Fruit fly (Drosophila melanogaster) whole organism, embryonic: ENCODE results near the gene SLC22A.
A peak's percentile ranks its signal among the peaks of the same experiment; 100 is the strongest.

Experiments used
- CG10209 ChIP-seq: fragments of 200-800 bp; sonication (Bioruptor generic); optimal IDR thresholded peaks from 3 replicates; lab custom pipeline; 2017; ENCODE audit warnings: missing biosample characterization, mild to moderate bottlenecking, missing genetic modification characterization, missing genetic modification reagents
- CG1024 ChIP-seq: fragments of 200-800 bp; sonication (Bioruptor generic); IDR thresholded peaks from 2 replicates; pipeline ENCODE4 v1.3.6; 2022; ENCODE audit warnings: missing biosample characterization, missing genetic modification characterization
- CG11504 ChIP-seq: fragments of 200-800 bp; sonication (Bioruptor generic); optimal IDR thresholded peaks from 3 replicates; lab custom pipeline; 2019; ENCODE audit warnings: missing biosample characterization, mild to moderate bottlenecking, missing genetic modification characterization, moderate library complexity
- CG12236 ChIP-seq: fragments of 200-800 bp; sonication (Bioruptor generic); optimal IDR thresholded peaks from 2 replicates; lab custom pipeline; 2016; ENCODE audit warnings: missing biosample characterization, missing genetic modification characterization
- CG1233 ChIP-seq: fragments of 200-800 bp; sonication (Bioruptor generic); optimal IDR thresholded peaks from 4 replicates; lab custom pipeline; 2018; ENCODE audit warnings: missing biosample characterization, mild to moderate bottlenecking, missing genetic modification characterization
- CG12659 ChIP-seq: fragments of 200-800 bp; sonication (Bioruptor generic); optimal IDR thresholded peaks from 3 replicates; lab custom pipeline; 2017; ENCODE audit warnings: mild to moderate bottlenecking, missing biosample characterization, missing genetic modification reagents, missing genetic modification characterization
- CG15073 ChIP-seq: fragments of 200-800 bp; sonication (Bioruptor generic); optimal IDR thresholded peaks from 2 replicates; lab custom pipeline; 2016; ENCODE audit warnings: missing biosample characterization, missing genetic modification characterization
- CG15601 ChIP-seq: fragments of 200-800 bp; sonication (Bioruptor generic); optimal IDR thresholded peaks from 3 replicates; lab custom pipeline; 2019; ENCODE audit warnings: missing biosample characterization, mild to moderate bottlenecking, missing genetic modification characterization, moderate library complexity
- CG17912 ChIP-seq: fragments of 200-800 bp; sonication (Bioruptor generic); optimal IDR thresholded peaks from 2 replicates; lab custom pipeline; 2018; ENCODE audit warnings: missing biosample characterization, mild to moderate bottlenecking, missing genetic modification characterization
- CG1792 ChIP-seq: fragments of 200-800 bp; sonication (Bioruptor generic); optimal IDR thresholded peaks from 2 replicates; lab custom pipeline; 2016; ENCODE audit warnings: missing biosample characterization, missing genetic modification characterization
- CG18764 ChIP-seq: fragments of 200-800 bp; sonication (Bioruptor generic); optimal IDR thresholded peaks from 3 replicates; lab custom pipeline; 2016; ENCODE audit warnings: missing biosample characterization, missing genetic modification characterization
- CG2116 ChIP-seq: fragments of 200-800 bp; sonication (Bioruptor generic); optimal IDR thresholded peaks from 3 replicates; lab custom pipeline; 2018; ENCODE audit warnings: missing biosample characterization, mild to moderate bottlenecking, missing genetic modification characterization
- CG30431 ChIP-seq: fragments of 200-800 bp; sonication (Bioruptor generic); optimal IDR thresholded peaks from 2 replicates; lab custom pipeline; 2017; ENCODE audit warnings: missing biosample characterization, missing genetic modification characterization
- CG3407 ChIP-seq: fragments of 200-800 bp; sonication (Bioruptor generic); optimal IDR thresholded peaks from 2 replicates; lab custom pipeline; 2018; ENCODE audit warnings: missing biosample characterization, mild to moderate bottlenecking, missing genetic modification characterization
- CG6683 ChIP-seq: fragments of 200-800 bp; sonication (Bioruptor generic); optimal IDR thresholded peaks from 2 replicates; lab custom pipeline; 2017; ENCODE audit warnings: missing biosample characterization, mild to moderate bottlenecking, missing genetic modification characterization, missing genetic modification reagents
- CG7839 ChIP-seq: fragments of 200-800 bp; sonication (Bioruptor generic); optimal IDR thresholded peaks from 3 replicates; lab custom pipeline; 2018; ENCODE audit warnings: missing biosample characterization, mild to moderate bottlenecking, missing genetic modification characterization, moderate library complexity
- CG7928 ChIP-seq: fragments of 200-800 bp; sonication (Bioruptor generic); optimal IDR thresholded peaks from 2 replicates; lab custom pipeline; 2017; ENCODE audit warnings: missing biosample characterization, mild to moderate bottlenecking, missing genetic modification characterization
- CG8924 ChIP-seq: fragments of 200-800 bp; optimal IDR thresholded peaks from 3 replicates; lab custom pipeline; 2019; ENCODE audit warnings: missing biosample characterization, mild to moderate bottlenecking, missing genetic modification characterization, moderate library complexity
- CG8944 ChIP-seq: fragments of 200-800 bp; sonication (Bioruptor generic); optimal IDR thresholded peaks from 3 replicates; lab custom pipeline; 2016; ENCODE audit warnings: missing biosample characterization, missing genetic modification characterization
- CG9817 ChIP-seq: fragments of 200-800 bp; sonication (Bioruptor generic); optimal IDR thresholded peaks from 2 replicates; lab custom pipeline; 2018; ENCODE audit warnings: missing biosample characterization, mild to moderate bottlenecking, missing genetic modification characterization, moderate library complexity
- D ChIP-seq, 2 experiments: fragments of 200-800 bp in 1 of 2; fragments of >200 bp in 1 of 2; sonication (Bioruptor generic) in 1 of 2; optimal IDR thresholded peaks; 2 replicates in 1 of 2; 3 replicates in 1 of 2; lab custom pipeline; 2017; ENCODE audit warnings: mild to moderate bottlenecking in 1 of 2, missing biosample characterization in 1 of 2, missing genetic modification characterization in 1 of 2, missing genetic modification reagents in 1 of 2
- Deaf1 ChIP-seq: fragments of 200-800 bp; optimal IDR thresholded peaks from 3 replicates; lab custom pipeline; 2019; ENCODE audit warnings: missing biosample characterization, mild to moderate bottlenecking, missing genetic modification characterization, moderate library complexity
- Doc3 ChIP-seq: fragments of 200-800 bp; sonication (Bioruptor generic); IDR thresholded peaks from 3 replicates; pipeline ENCODE4 v1.3.6; 2022; ENCODE audit warnings: missing biosample characterization, missing genetic modification characterization; ENCODE audit not compliant: partially characterized antibody
- ERR ChIP-seq: fragments of 200-800 bp; sonication (Bioruptor generic); optimal IDR thresholded peaks from 2 replicates; lab custom pipeline; 2016; ENCODE audit warnings: missing biosample characterization, missing genetic modification characterization
- Gsc ChIP-seq: fragments of 200-800 bp; sonication (Bioruptor generic); IDR thresholded peaks from 2 replicates; pipeline ENCODE4 v1.3.6; 2022; ENCODE audit warnings: missing biosample characterization, missing genetic modification characterization
- Gug ChIP-seq: fragments of 200-800 bp; sonication (Bioruptor generic); IDR thresholded peaks from 4 replicates; pipeline ENCODE4 v1.3.6; 2022; ENCODE audit warnings: missing biosample characterization, missing genetic modification characterization
- Hand ChIP-seq: fragments of 200-800 bp; sonication (Bioruptor generic); optimal IDR thresholded peaks from 2 replicates; lab custom pipeline; 2017; ENCODE audit warnings: mild to moderate bottlenecking, missing biosample characterization, missing genetic modification reagents, missing genetic modification characterization
- Lim3 ChIP-seq: fragments of 200-800 bp; sonication (Bioruptor generic); IDR thresholded peaks from 2 replicates; pipeline ENCODE4 v1.3.6; 2022; ENCODE audit warnings: missing biosample characterization, missing genetic modification characterization
- NC2β ChIP-seq: fragments of 200-800 bp; sonication (Bioruptor generic); optimal IDR thresholded peaks from 2 replicates; lab custom pipeline; 2016; ENCODE audit warnings: missing biosample characterization, missing genetic modification characterization
- Nf-YB ChIP-seq: fragments of 200-800 bp; sonication (Bioruptor generic); optimal IDR thresholded peaks from 3 replicates; lab custom pipeline; 2019; ENCODE audit warnings: missing biosample characterization, mild to moderate bottlenecking, missing genetic modification characterization, moderate library complexity
- Scr ChIP-seq: fragments of 200-800 bp; sonication (Bioruptor generic); IDR thresholded peaks from 2 replicates; pipeline ENCODE4 v1.3.6; 2022; ENCODE audit warnings: missing biosample characterization, missing genetic modification characterization; ENCODE audit not compliant: partially characterized antibody
- Spps ChIP-seq: fragments of 200-800 bp; sonication (Bioruptor generic); optimal IDR thresholded peaks from 2 replicates; lab custom pipeline; 2018; ENCODE audit warnings: missing biosample characterization, mild to moderate bottlenecking, missing genetic modification characterization
- Vsx1 ChIP-seq: fragments of 200-800 bp; sonication (Bioruptor generic); optimal IDR thresholded peaks from 2 replicates; lab custom pipeline; 2017; ENCODE audit warnings: missing biosample characterization, mild to moderate bottlenecking, missing genetic modification characterization, missing genetic modification reagents
- caup ChIP-seq: fragments of 200-800 bp; sonication (Bioruptor generic); optimal IDR thresholded peaks from 3 replicates; lab custom pipeline; 2017; ENCODE audit warnings: missing biosample characterization, mild to moderate bottlenecking, missing genetic modification characterization, moderate library complexity; ENCODE audit not compliant: severe bottlenecking
- dm ChIP-seq: fragments of 200-800 bp; sonication (Bioruptor generic); optimal IDR thresholded peaks from 3 replicates; lab custom pipeline; 2016; ENCODE audit warnings: missing biosample characterization, missing genetic modification characterization
- fd64A ChIP-seq: fragments of 200-800 bp; sonication (Bioruptor generic); optimal IDR thresholded peaks from 3 replicates; lab custom pipeline; 2018; ENCODE audit warnings: missing biosample characterization, mild to moderate bottlenecking, missing genetic modification characterization
- fu2 ChIP-seq: fragments of 200-800 bp; sonication (Bioruptor generic); optimal IDR thresholded peaks from 2 replicates; lab custom pipeline; 2016; ENCODE audit warnings: missing biosample characterization, missing genetic modification characterization
- gfzf ChIP-seq: fragments of 200-800 bp; sonication (Bioruptor generic); optimal IDR thresholded peaks from 2 replicates; lab custom pipeline; 2016; ENCODE audit warnings: missing biosample characterization, mild to moderate bottlenecking, missing genetic modification characterization, moderate library complexity
- lbe ChIP-seq: fragments of 200-800 bp; sonication (Bioruptor generic); optimal IDR thresholded peaks from 2 replicates; lab custom pipeline; 2016; ENCODE audit warnings: missing biosample characterization, mild to moderate bottlenecking, missing genetic modification characterization
- lola ChIP-seq, 3 experiments: fragments of >200 bp in 2 of 3; fragments of 200-800 bp in 1 of 3; sonication (Bioruptor generic) in 1 of 3; optimal IDR thresholded peaks; 2 replicates each; lab custom pipeline; 2017 to 2019; ENCODE audit warnings: missing biosample characterization in 3 of 3, missing genetic modification characterization in 3 of 3, mild to moderate bottlenecking in 1 of 3, moderate library complexity in 1 of 3
- nmo ChIP-seq: fragments of 200-800 bp; sonication (Bioruptor generic); optimal IDR thresholded peaks from 2 replicates; lab custom pipeline; 2018; ENCODE audit warnings: missing biosample characterization, mild to moderate bottlenecking, missing genetic modification characterization, moderate library complexity
- odd ChIP-seq: fragments of 200-800 bp; sonication (Bioruptor generic); optimal IDR thresholded peaks from 2 replicates; lab custom pipeline; 2017; ENCODE audit warnings: missing biosample characterization, mild to moderate bottlenecking, missing genetic modification characterization
- phol ChIP-seq: fragments of 200-800 bp; sonication (Bioruptor generic); optimal IDR thresholded peaks from 3 replicates; lab custom pipeline; 2018; ENCODE audit warnings: missing biosample characterization, mild to moderate bottlenecking, missing genetic modification characterization, moderate library complexity
- psq ChIP-seq: fragments of 200-800 bp; sonication (Bioruptor generic); optimal IDR thresholded peaks from 2 replicates; lab custom pipeline; 2017; ENCODE audit warnings: missing biosample characterization, missing genetic modification characterization
- shn ChIP-seq: fragments of 200-800 bp; sonication (Bioruptor generic); optimal IDR thresholded peaks from 3 replicates; lab custom pipeline; 2016; ENCODE audit warnings: missing biosample characterization, missing genetic modification characterization
- sna ChIP-seq: fragments of 200-800 bp; sonication (Bioruptor generic); IDR thresholded peaks from 2 replicates; pipeline ENCODE4 v1.3.6; 2022; ENCODE audit warnings: missing biosample characterization, missing genetic modification characterization; ENCODE audit not compliant: partially characterized antibody
- trh ChIP-seq: fragments of 200-800 bp; sonication (Bioruptor generic); optimal IDR thresholded peaks from 2 replicates; lab custom pipeline; 2016; ENCODE audit warnings: missing biosample characterization, missing genetic modification characterization
- zen ChIP-seq: fragments of 200-800 bp; sonication (Bioruptor generic); optimal IDR thresholded peaks from 3 replicates; lab custom pipeline; 2018; ENCODE audit warnings: missing biosample characterization, mild to moderate bottlenecking, missing genetic modification characterization, moderate library complexity

Gene SLC22A

dm6 chr3L:21961892-21962518, 27.5 kb downstream of the SLC22A start, which contains the start of gene Chs2:
Chs2 (plus strand) TSS chr3L:21962401.
- no peak for TF ChIP-seq gfzf (GFP tag; lab: Kevin White, UChicago)
- no peak for TF ChIP-seq Scr (GFP tag; lab: Robert Waterston, UW)
- no peak for TF ChIP-seq CG7928 (GFP tag; lab: Kevin White, UChicago)
- TF ChIP-seq CG12659 (GFP tag; lab: Kevin White, UChicago), result no peak
- no peak for TF ChIP-seq ERR (GFP tag; lab: Kevin White, UChicago)
- peak; percentile 9 for TF ChIP-seq psq (GFP tag; lab: Kevin White, UChicago)
- TF ChIP-seq CG8924 (tag; lab: Kevin White, UChicago), result peak; percentile 33
- TF ChIP-seq odd (GFP tag; lab: Kevin White, UChicago), result peak; percentile 23
- TF ChIP-seq Spps (tag; lab: Kevin White, UChicago), result peak; percentile 20
- TF ChIP-seq Gug, result no peak
- TF ChIP-seq CG18764, result no peak
- no peak for TF ChIP-seq CG17912
- no peak for TF ChIP-seq phol (tag; lab: Kevin White, UChicago)
- TF ChIP-seq lola (GFP tag; optimal IDR thresholded peaks at IDR 0.05; lab: Kevin White, UChicago), result peak in 1 of 3 experiments; percentile 63
- TF ChIP-seq CG10209 (GFP tag; lab: Kevin White, UChicago), result peak; percentile 37
- TF ChIP-seq shn, result no peak
- no peak for TF ChIP-seq CG12236 (GFP tag; lab: Kevin White, UChicago)
- TF ChIP-seq NC2β (GFP tag; lab: Kevin White, UChicago), result peak; percentile 3
- no peak for TF ChIP-seq Doc3
- peak; percentile 76 for TF ChIP-seq Deaf1 (tag; lab: Kevin White, UChicago)
- TF ChIP-seq CG8944 (GFP tag; lab: Kevin White, UChicago), result no peak
- no peak for TF ChIP-seq Gsc (GFP tag; lab: Robert Waterston, UW)
- TF ChIP-seq CG3407, result peak; percentile 48
- no peak for TF ChIP-seq Nf-YB (GFP tag; lab: Kevin White, UChicago)
- no peak for TF ChIP-seq CG11504 (tag; lab: Kevin White, UChicago)
- no peak for TF ChIP-seq CG9817 (tag; lab: Kevin White, UChicago)
- no peak for TF ChIP-seq trh
- TF ChIP-seq caup (GFP tag; lab: Kevin White, UChicago), result peak; percentile 22
- TF ChIP-seq lbe (GFP tag; lab: Kevin White, UChicago), result no peak
- TF ChIP-seq CG6683 (GFP tag; lab: Kevin White, UChicago), result no peak
- TF ChIP-seq CG15073 (GFP tag; lab: Kevin White, UChicago), result no peak
- TF ChIP-seq fu2 (GFP tag; lab: Kevin White, UChicago), result no peak
- TF ChIP-seq CG30431 (GFP tag; lab: Kevin White, UChicago), result no peak
- TF ChIP-seq fd64A (GFP tag; lab: Kevin White, UChicago), result peak; percentile 33
- peak; percentile 13 for TF ChIP-seq nmo (GFP tag; lab: Kevin White, UChicago)
- no peak for TF ChIP-seq CG1024 (GFP tag; lab: Robert Waterston, UW)
- TF ChIP-seq sna (GFP tag; lab: Robert Waterston, UW), result no peak
- TF ChIP-seq Hand (GFP tag; lab: Kevin White, UChicago), result no peak
- no peak for TF ChIP-seq CG1792 (GFP tag; lab: Kevin White, UChicago)
- TF ChIP-seq CG2116, result peak; percentile 17
- TF ChIP-seq CG1233, result peak; percentile 26
- peak; percentile 42 for TF ChIP-seq zen
- TF ChIP-seq Lim3 (GFP tag; lab: Robert Waterston, UW), result no peak
- peak; percentile 58 for TF ChIP-seq CG15601 (tag; lab: Kevin White, UChicago)
- TF ChIP-seq Vsx1, result peak; percentile 75
- peak; percentile 22 for TF ChIP-seq CG7839 (tag; lab: Kevin White, UChicago)
- no peak for TF ChIP-seq D (optimal IDR thresholded peaks at IDR 0.05; lab: Kevin White, UChicago)
- peak; percentile 57 for TF ChIP-seq D (GFP tag; optimal IDR thresholded peaks at IDR 0.05; lab: Kevin White, UChicago)
- TF ChIP-seq dm (GFP tag; lab: Kevin White, UChicago), result no peak
